Worm (Caenorhabditis elegans) whole organism, dauer: ENCODE measurements around the gene T20D3.14.
"Not testable (repeated sequence)": the region's sequence is repeated elsewhere in the genome, so short reads cannot be mapped to it uniquely, and the experiment has no call there.

Source experiments
- unc-62 ChIP-seq: sonication (generic microtip); optimal IDR thresholded peaks from 2 replicates; lab custom pipeline; 2017; ENCODE audit warnings: missing biosample characterization, missing genetic modification reagents, missing genetic modification characterization

The T20D3.14 gene

DNA sequence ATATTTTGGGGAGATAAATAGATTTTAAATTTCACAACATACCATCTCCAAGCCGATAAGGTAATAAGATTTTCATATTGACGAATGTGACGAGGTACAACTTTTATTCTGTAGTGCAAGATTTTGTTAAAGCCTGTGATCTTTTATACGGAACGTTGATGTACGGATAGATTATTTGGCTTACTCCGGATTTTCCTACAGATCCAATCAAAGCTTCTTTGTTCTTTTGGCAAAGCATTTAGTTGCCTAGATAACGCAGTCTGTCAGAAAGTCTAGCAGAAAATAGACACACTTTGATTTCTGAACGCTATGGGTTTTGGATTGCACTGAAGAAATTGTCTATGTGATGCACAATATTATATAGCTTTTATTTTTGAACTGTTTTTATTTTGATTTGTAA, 36.6 kb downstream of the T20D3.14 start, which contains the start of gene F49C12.2:
F49C12.2 (minus strand) TSS at position 101 of the 400 bp plus-strand sequence.
- no peak for TF ChIP-seq unc-62 (GFP tag; lab: Kevin White, UChicago)

ce11 chrIV:9296285-9296684, 39.4 kb downstream of the T20D3.14 start, which contains the start of gene F49C12.1:
Gene F49C12.1, minus strand, starts transcription at chrIV:9296354.
- no peak for TF ChIP-seq unc-62 (GFP tag; lab: Kevin White, UChicago)

DNA sequence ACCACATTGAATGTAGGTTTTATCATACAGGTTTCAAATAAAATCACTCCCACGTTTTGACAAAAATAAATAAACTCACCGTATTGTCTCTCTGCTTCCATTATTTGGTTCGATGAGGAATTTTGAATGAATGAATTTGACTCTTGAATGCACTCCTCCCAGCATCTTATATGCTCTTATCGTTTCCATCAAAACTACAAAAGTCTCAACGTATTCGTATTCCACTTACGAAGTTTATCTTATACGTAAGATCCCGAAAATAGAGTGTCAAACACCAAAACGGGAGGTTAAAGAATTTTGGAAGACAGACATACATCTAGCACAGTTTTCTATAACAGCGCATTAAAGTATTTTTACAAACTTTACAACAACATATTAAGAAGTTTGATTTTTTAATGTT, 41.9 kb downstream of the T20D3.14 start, which contains the start of gene nhr-264:
nhr-264 (minus strand) TSS at position 101 of the 400 bp plus-strand sequence.
- not testable (repeated sequence) for TF ChIP-seq unc-62 (GFP tag; lab: Kevin White, UChicago)

DNA sequence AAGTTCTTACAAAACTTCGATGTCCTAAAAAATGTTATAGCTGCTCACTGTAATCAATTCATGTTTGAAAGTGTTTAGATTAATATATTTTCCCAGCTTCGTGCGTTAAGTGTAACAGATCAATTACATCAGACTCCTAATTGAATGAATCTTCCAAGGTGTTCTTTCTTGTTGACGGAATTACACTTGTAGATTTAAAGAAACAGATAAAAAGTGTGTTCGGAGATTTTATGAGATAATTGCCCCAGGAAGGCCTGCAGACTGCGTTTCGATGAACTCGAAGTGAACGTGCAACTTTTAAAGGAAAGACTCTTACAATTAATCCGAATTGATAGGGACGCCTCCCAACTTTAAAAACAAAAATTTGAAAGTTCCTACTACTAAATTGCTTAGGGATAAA, 46.1 kb downstream of the T20D3.14 start:
- TF ChIP-seq unc-62 (GFP tag; lab: Kevin White, UChicago) = no peak

ce11 chrIV:9286305-9286704, 49.4 kb downstream of the T20D3.14 start, which contains the start of gene nhr-267:
Gene nhr-267, minus strand, starts transcription at chrIV:9286405.
- TF ChIP-seq unc-62 (GFP tag; lab: Kevin White, UChicago) = not testable (repeated sequence)
